Fruit fly (Drosophila melanogaster): ENCODE results near the gene CRMP.

CRMP gene

DNA sequence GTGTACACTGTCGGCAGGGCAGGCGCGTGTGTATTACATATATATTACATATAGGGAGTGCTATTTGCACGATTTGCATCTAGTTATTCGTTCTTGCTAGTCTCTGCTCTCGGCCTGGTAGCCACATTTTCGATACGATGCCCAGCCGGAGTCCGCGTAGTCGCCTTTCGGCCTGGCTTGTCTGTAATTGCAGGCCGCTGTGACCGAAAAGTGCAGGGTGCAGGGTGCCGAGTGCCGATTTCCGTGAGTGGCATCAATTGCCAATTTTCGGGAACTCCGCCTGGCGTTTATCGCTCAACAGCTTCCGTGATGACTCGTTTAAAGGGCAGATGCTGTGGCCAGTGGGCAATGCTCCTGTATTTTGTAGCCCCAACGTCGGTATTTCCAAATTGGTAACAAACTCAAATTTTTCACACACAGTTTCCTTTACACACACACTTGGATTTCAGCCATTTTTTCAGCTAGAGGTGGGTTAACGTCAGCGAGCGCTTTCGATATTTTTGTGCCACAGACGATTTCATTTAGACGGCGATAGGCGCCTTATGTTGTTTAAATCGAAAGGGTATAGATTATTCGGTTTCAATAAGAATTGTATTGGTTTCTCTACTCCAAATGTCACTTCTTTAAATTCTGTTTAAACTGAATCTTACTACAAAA lies 17.1 kb downstream of the CRMP start, which contains the start of gene CG2926:
Gene CG2926 (minus strand): TSS at position 518 of the 657 bp plus-strand sequence.
- TF ChIP-seq CG1620 (GFP tag; optimal IDR thresholded peaks at IDR 0.05) (peak; percentile 51), Crg-1 (GFP tag; optimal IDR thresholded peaks at IDR 0.05) (peak; percentile 60), CG14711 (tag; optimal IDR thresholded peaks at IDR 0.05) (no peak), CG11617 (GFP tag; optimal IDR thresholded peaks at IDR 0.05) (peak; percentile 44), CG33017 (tag; optimal IDR thresholded peaks at IDR 0.05) (no peak), ovo (GFP tag; optimal IDR thresholded peaks at IDR 0.05) (peak; percentile 1), CG12768 (GFP tag; optimal IDR thresholded peaks at IDR 0.05) (peak; percentile 62), cnc (optimal IDR thresholded peaks at IDR 0.05) (no peak), pad (GFP tag; optimal IDR thresholded peaks at IDR 0.05) (peak; percentile 45), toe (GFP tag; optimal IDR thresholded peaks at IDR 0.05) (no peak), bab1 (GFP tag; optimal IDR thresholded peaks at IDR 0.05) (peak; percentile 38), Mnt (GFP tag; optimal IDR thresholded peaks at IDR 0.05) (peak; percentile 48), tj (GFP tag; optimal IDR thresholded peaks at IDR 0.05) (no peak), CG7045 (GFP tag; optimal IDR thresholded peaks at IDR 0.05) (peak; percentile 2), cic (GFP tag; optimal IDR thresholded peaks at IDR 0.05) (no peak), Hr96 (GFP tag; optimal IDR thresholded peaks at IDR 0.05) (no peak), Clk (GFP tag; optimal IDR thresholded peaks at IDR 0.05) (peak; percentile 12), CG7101 (tag; optimal IDR thresholded peaks at IDR 0.05) (peak; percentile 26), CG5204 (GFP tag; optimal IDR thresholded peaks at IDR 0.05) (no peak), kay (GFP tag; ENCODE audit: borderline replicate concordance) (no peak)

DNA sequence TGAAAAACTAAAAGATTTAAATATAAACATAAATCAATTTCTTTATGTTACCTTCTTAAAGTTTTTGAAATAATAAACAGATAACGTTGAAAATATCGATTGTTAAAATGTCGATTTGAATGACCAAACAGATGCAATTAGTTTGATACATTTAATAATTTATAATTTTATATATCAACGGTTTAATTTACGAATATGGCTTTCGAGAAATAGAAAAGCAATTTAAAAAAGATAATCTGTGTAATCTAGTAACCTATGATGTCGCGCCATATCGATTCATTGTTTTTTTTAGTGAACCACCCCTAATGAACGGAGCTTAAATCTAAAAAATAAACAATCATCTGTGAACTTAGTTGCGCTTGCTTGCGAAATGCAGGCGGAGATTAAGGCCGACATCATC lies 17.7 kb downstream of the CRMP start, which contains the start of gene PolZ2:
Gene PolZ2 (plus strand): TSS at position 301 of the 400 bp plus-strand sequence.
- TF ChIP-seq toe (GFP tag; optimal IDR thresholded peaks at IDR 0.05) (no peak), cic (GFP tag; optimal IDR thresholded peaks at IDR 0.05) (no peak), CG33017 (tag; optimal IDR thresholded peaks at IDR 0.05) (no peak), Clk (GFP tag; optimal IDR thresholded peaks at IDR 0.05) (no peak), CG11617 (GFP tag; optimal IDR thresholded peaks at IDR 0.05) (no peak), CG14711 (tag; optimal IDR thresholded peaks at IDR 0.05) (no peak), ovo (GFP tag; optimal IDR thresholded peaks at IDR 0.05) (no peak), CG12768 (GFP tag; optimal IDR thresholded peaks at IDR 0.05) (no peak), cnc (optimal IDR thresholded peaks at IDR 0.05) (no peak)

DNA sequence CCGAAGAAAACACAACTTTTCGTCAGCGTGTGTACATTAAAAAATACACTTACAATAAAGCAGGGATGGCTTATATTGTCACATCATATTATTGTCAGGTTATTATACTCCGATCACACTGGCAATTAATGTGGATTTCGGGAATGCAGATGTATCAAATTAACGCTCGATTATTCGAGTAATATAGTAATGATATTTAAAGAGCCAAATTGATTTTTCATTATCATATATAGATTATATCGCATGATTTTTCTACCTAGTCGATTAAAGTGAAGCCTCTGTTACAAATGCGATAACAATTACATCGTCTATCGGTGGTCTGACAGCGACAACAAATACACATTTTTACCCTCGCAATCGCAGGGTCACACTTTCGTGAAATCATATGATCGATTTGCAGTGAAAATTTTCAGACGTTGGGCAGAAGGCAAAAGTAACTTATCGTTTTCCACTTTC lies 20.5 kb downstream of the CRMP start, which contains the start of the genes noi and Vha26:
Gene noi (minus strand): TSS at position 62 of the 456 bp plus-strand sequence.
Gene Vha26 (plus strand): TSS at position 366 of the 456 bp plus-strand sequence.
- TF ChIP-seq pad (GFP tag; optimal IDR thresholded peaks at IDR 0.05) (peak; percentile 23), bab1 (GFP tag; optimal IDR thresholded peaks at IDR 0.05) (no peak), CG14711 (tag; optimal IDR thresholded peaks at IDR 0.05) (peak; percentile 48), CG1620 (GFP tag; optimal IDR thresholded peaks at IDR 0.05) (peak; percentile 24), Mnt (GFP tag; optimal IDR thresholded peaks at IDR 0.05) (peak; percentile 71), CG5204 (GFP tag; optimal IDR thresholded peaks at IDR 0.05) (no peak), tj (GFP tag; optimal IDR thresholded peaks at IDR 0.05) (peak; percentile 10), CG33017 (tag; optimal IDR thresholded peaks at IDR 0.05) (no peak), Clk (GFP tag; optimal IDR thresholded peaks at IDR 0.05) (peak; percentile 39), CG11617 (GFP tag; optimal IDR thresholded peaks at IDR 0.05) (peak; percentile 49), cic (GFP tag; optimal IDR thresholded peaks at IDR 0.05) (peak; percentile 21), CG7101 (tag; optimal IDR thresholded peaks at IDR 0.05) (peak; percentile 46)

DNA sequence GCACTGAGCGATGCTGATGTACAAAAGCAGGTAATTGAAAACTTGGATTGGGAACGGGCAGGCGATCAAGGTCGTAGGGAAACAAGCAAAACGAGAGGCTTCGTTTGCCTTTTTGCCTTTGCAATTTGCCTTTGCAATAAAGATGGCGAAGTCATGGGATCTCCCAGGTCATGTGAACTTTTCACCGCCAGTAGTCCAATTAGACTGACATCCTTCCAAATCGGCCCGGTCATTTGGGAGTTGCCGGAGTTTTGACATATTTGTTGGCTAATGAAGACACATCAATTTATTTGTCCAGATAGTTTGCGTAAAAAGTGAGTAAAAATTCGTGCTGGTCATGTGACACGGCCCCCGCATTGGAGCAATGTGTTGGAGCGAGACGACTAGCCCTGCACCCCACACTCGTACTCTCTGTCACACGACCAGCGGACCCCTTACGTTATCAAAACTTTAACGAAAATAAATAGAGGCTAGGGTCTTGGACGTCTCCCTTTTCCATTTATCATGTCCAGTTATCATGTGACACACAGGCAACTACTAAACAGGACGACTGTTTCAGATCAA lies 21.2 kb downstream of the CRMP start:
- peak; percentile 15 for TF ChIP-seq bab1 (GFP tag; optimal IDR thresholded peaks at IDR 0.05)
- no peak for TF ChIP-seq CG33017 (tag; optimal IDR thresholded peaks at IDR 0.05)
- TF ChIP-seq pad (GFP tag; optimal IDR thresholded peaks at IDR 0.05), result peak; percentile 74
- TF ChIP-seq CG7101 (tag; optimal IDR thresholded peaks at IDR 0.05), result peak; percentile 16
- peak; percentile 41 for TF ChIP-seq CG12768 (GFP tag; optimal IDR thresholded peaks at IDR 0.05)
- peak; percentile 20 for TF ChIP-seq tj (GFP tag; optimal IDR thresholded peaks at IDR 0.05)
- peak; percentile 62 for TF ChIP-seq Mnt (GFP tag; optimal IDR thresholded peaks at IDR 0.05)
- TF ChIP-seq cic (GFP tag; optimal IDR thresholded peaks at IDR 0.05), result peak; percentile 67
- TF ChIP-seq CG14711 (tag; optimal IDR thresholded peaks at IDR 0.05), result no peak
- TF ChIP-seq ovo (GFP tag; optimal IDR thresholded peaks at IDR 0.05), result no peak

DNA sequence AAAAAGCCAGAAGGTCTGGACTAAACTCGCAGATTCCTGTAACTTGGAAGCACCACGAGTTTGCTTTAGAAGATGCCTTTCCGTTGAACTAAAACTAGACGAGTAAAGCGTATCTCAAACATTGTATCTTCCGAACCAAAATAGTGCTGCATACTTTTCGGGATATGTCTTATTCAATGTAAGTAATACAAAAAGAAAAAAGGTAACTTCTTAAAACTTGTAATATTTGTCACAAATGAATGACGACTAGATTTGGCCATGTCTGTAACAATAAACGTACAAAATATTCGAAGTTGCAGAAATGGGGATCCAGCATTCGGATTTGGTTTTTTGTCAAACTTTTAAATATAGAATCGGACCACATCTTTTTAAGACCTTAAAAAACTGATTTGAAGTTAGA lies 24.0 kb downstream of the CRMP start:
- TF ChIP-seq bab1 (GFP tag; optimal IDR thresholded peaks at IDR 0.05) (no peak), Crg-1 (GFP tag; optimal IDR thresholded peaks at IDR 0.05) (no peak), CG7101 (tag; optimal IDR thresholded peaks at IDR 0.05) (no peak), CG1620 (GFP tag; optimal IDR thresholded peaks at IDR 0.05) (no peak), toe (GFP tag; optimal IDR thresholded peaks at IDR 0.05) (no peak), tj (GFP tag; optimal IDR thresholded peaks at IDR 0.05) (peak; percentile 40), pad (GFP tag; optimal IDR thresholded peaks at IDR 0.05) (no peak)

Measured in whole organism, adult.